Fruit fly (Drosophila melanogaster): ENCODE data around the gene p38c.

The p38c gene

DNA sequence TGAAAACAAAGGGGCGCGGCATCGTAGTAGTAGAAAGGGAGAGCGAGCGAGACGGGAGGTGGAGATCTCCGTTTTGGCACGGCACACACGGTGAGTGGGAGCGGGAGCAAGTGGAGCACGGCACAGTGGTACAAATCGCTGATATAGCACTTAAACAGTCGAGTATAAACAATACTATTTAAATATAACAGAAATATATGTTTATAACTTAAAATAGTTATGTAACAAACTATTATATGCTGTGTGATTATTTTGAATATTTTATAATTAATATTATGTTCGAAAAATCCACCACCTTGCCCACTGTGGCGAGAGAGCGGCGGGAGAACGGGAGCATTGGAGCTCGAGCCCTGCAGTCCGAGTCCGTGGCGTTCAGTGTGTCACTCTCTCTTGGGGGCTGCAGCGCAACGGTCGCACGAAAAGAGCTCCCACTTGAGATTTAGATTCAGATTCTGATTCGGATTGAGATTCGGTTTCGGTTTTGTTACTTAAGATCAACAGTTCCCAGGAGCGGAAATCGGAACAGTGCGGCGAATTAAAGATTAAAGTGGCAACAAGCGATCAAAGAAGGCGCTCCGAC lies 8.9 kb downstream of the p38c start, which contains the start of gene Kal1 (continued):
- TF ChIP-seq PHDP (tag; optimal IDR thresholded peaks at IDR 0.05) (peak; percentile 96), amos (GFP tag; IDR thresholded peaks at IDR 0.05; ENCODE audit: partially characterized antibody) (no peak), unc-4 (GFP tag; IDR thresholded peaks at IDR 0.05; ENCODE audit: partially characterized antibody) (no peak), CG1233 (GFP tag; optimal IDR thresholded peaks at IDR 0.05) (peak; percentile 83), BtbVII (GFP tag; optimal IDR thresholded peaks at IDR 0.05) (peak; percentile 90), peb (GFP tag; IDR thresholded peaks at IDR 0.05) (peak; percentile 87), Myb (GFP tag; optimal IDR thresholded peaks at IDR 0.05) (no peak), mam (GFP tag; optimal IDR thresholded peaks at IDR 0.05) (no peak), rib (GFP tag; IDR thresholded peaks at IDR 0.05) (0 out of 2 replicates have a peak, but pooled peaks have one; percentile 44), sens (GFP tag) (peak; percentile 96), gt (GFP tag; IDR thresholded peaks at IDR 0.05) (peak; percentile 60; the same call in 1 of the 2 replicates), CG11695 (GFP tag; IDR thresholded peaks at IDR 0.05) (peak; percentile 95), CG16815 (GFP tag; optimal IDR thresholded peaks at IDR 0.05) (peak; percentile 82), az2 (GFP tag; optimal IDR thresholded peaks at IDR 0.05) (peak; percentile 89), sim (GFP tag; IDR thresholded peaks at IDR 0.05) (peak; percentile 95), sd (tag; optimal IDR thresholded peaks at IDR 0.05) (peak; percentile 51), dysf (GFP tag; IDR thresholded peaks at IDR 0.05) (peak; percentile 92), CG10979 (tag; optimal IDR thresholded peaks at IDR 0.05) (peak; percentile 97), ara (GFP tag; IDR thresholded peaks at IDR 0.05) (peak; percentile 92), CG14667 (GFP tag; IDR thresholded peaks at IDR 0.05) (peak; percentile 81), CG12744 (GFP tag; optimal IDR thresholded peaks at IDR 0.05) (no peak), CG2120 (GFP tag; optimal IDR thresholded peaks at IDR 0.05) (peak; percentile 17), oc (tag; optimal IDR thresholded peaks at IDR 0.05) (peak; percentile 96), gsb-n (tag; optimal IDR thresholded peaks at IDR 0.05) (peak; percentile 97), ATbp (GFP tag; optimal IDR thresholded peaks at IDR 0.05) (peak; percentile 96), tio (GFP tag; optimal IDR thresholded peaks at IDR 0.05) (peak; percentile 80), CG17328 (GFP tag; IDR thresholded peaks at IDR 0.05) (peak; percentile 95), grau (tag; optimal IDR thresholded peaks at IDR 0.05) (peak; percentile 92), gfzf (GFP tag; optimal IDR thresholded peaks at IDR 0.05) (no peak), Spps (tag; optimal IDR thresholded peaks at IDR 0.05) (peak; percentile 94), dmrt11E (tag; optimal IDR thresholded peaks at IDR 0.05) (peak; percentile 93), zen2 (GFP tag; IDR thresholded peaks at IDR 0.05; ENCODE audit: partially characterized antibody) (no peak), Camta (GFP tag; optimal IDR thresholded peaks at IDR 0.05) (peak; percentile 39), abd-A (tag; optimal IDR thresholded peaks at IDR 0.05) (no peak), CG6854 (GFP tag; optimal IDR thresholded peaks at IDR 0.05) (peak; percentile 86), Optix (GFP tag; IDR thresholded peaks at IDR 0.05) (peak; percentile 90), CG15514 (GFP tag; optimal IDR thresholded peaks at IDR 0.05) (peak; percentile 77), CG30431 (GFP tag; optimal IDR thresholded peaks at IDR 0.05) (peak; percentile 81), scrt (GFP tag; optimal IDR thresholded peaks at IDR 0.05) (peak; percentile 82), fd102C (GFP tag; optimal IDR thresholded peaks at IDR 0.05) (peak; percentile 30), z (GFP tag; IDR thresholded peaks at IDR 0.05) (peak; percentile 60; the same call in 2 of the 3 replicates), HLH4C (GFP tag; IDR thresholded peaks at IDR 0.05; ENCODE audit: partially characterized antibody) (peak; percentile 39; the same call in 1 of the 3 replicates), Kr (GFP tag; optimal IDR thresholded peaks at IDR 0.05) (no peak), CG18011 (GFP tag; optimal IDR thresholded peaks at IDR 0.05) (peak; percentile 55), E2f1 (GFP tag; IDR thresholded peaks at IDR 0.05) (peak; percentile 88), Usf (GFP tag; optimal IDR thresholded peaks at IDR 0.05) (peak; percentile 74), CG8478 (optimal IDR thresholded peaks at IDR 0.05) (no peak), CG10147 (GFP tag; optimal IDR thresholded peaks at IDR 0.05) (peak; percentile 79), ase (GFP tag; IDR thresholded peaks at IDR 0.05) (peak; percentile 86), sens-2 (GFP tag; IDR thresholded peaks at IDR 0.05) (peak; percentile 91)

Data from whole organism, embryonic.